Fruit fly (Drosophila melanogaster) whole organism, embryonic: ENCODE data around the gene Ubi-p63E.

Source experiments
- Aef1 ChIP-seq: fragments of 200-800 bp; sonication (Bioruptor generic); IDR thresholded peaks from 3 replicates; pipeline ENCODE4 v1.3.6; 2022; ENCODE audit warnings: missing biosample characterization, missing genetic modification characterization
- Atf-2 ChIP-seq: fragments of 200-800 bp; sonication (Bioruptor generic); optimal IDR thresholded peaks from 2 replicates; lab custom pipeline; 2016; ENCODE audit warnings: missing biosample characterization, missing genetic modification characterization
- B-H2 ChIP-seq: fragments of 200-800 bp; sonication (Bioruptor generic); optimal IDR thresholded peaks from 2 replicates; lab custom pipeline; 2018; ENCODE audit warnings: missing biosample characterization, mild to moderate bottlenecking, missing genetic modification characterization
- Blimp-1 ChIP-seq: fragments of 200-800 bp; sonication (Bioruptor generic); optimal IDR thresholded peaks from 3 replicates; lab custom pipeline; 2018; ENCODE audit warnings: missing biosample characterization, missing genetic modification characterization, mild to moderate bottlenecking, moderate library complexity, missing genetic modification reagents
- CG10431 ChIP-seq: fragments of 200-800 bp; sonication (Bioruptor generic); optimal IDR thresholded peaks from 3 replicates; lab custom pipeline; 2018; ENCODE audit warnings: missing biosample characterization, mild to moderate bottlenecking, missing genetic modification characterization
- CG10543 ChIP-seq: fragments of 200-800 bp; sonication (Bioruptor generic); optimal IDR thresholded peaks from 3 replicates; lab custom pipeline; 2017; ENCODE audit warnings: missing biosample characterization, mild to moderate bottlenecking, missing genetic modification characterization, moderate library complexity
- CG11560 ChIP-seq: fragments of 200-800 bp; sonication (Bioruptor generic); IDR thresholded peaks from 3 replicates; pipeline ENCODE4 v1.3.6; 2022; ENCODE audit warnings: missing biosample characterization, missing genetic modification characterization
- CG1233 ChIP-seq: fragments of 200-800 bp; sonication (Bioruptor generic); optimal IDR thresholded peaks from 4 replicates; lab custom pipeline; 2018; ENCODE audit warnings: missing biosample characterization, mild to moderate bottlenecking, missing genetic modification characterization
- CG14667 ChIP-seq: fragments of 200-800 bp; sonication (Bioruptor generic); IDR thresholded peaks from 2 replicates; pipeline ENCODE4 v1.3.6; 2022; ENCODE audit warnings: missing biosample characterization, missing genetic modification characterization
- CG14710 ChIP-seq: fragments of 200-800 bp; sonication (Bioruptor generic); optimal IDR thresholded peaks from 3 replicates; lab custom pipeline; 2019; ENCODE audit warnings: missing biosample characterization, mild to moderate bottlenecking, missing genetic modification characterization, moderate library complexity
- CG15479 ChIP-seq: fragments of 200-800 bp; sonication (Bioruptor generic); optimal IDR thresholded peaks from 3 replicates; lab custom pipeline; 2019; ENCODE audit warnings: missing biosample characterization, mild to moderate bottlenecking, missing genetic modification characterization, moderate library complexity
- CG1602 ChIP-seq: fragments of 200-800 bp; sonication (Bioruptor generic); optimal IDR thresholded peaks from 3 replicates; lab custom pipeline; 2016; ENCODE audit warnings: missing biosample characterization, missing genetic modification characterization
- CG18262 ChIP-seq: fragments of 200-800 bp; optimal IDR thresholded peaks from 3 replicates; lab custom pipeline; 2019; ENCODE audit warnings: missing biosample characterization, mild to moderate bottlenecking, missing genetic modification characterization, moderate library complexity
- CG2116 ChIP-seq: fragments of 200-800 bp; sonication (Bioruptor generic); optimal IDR thresholded peaks from 3 replicates; lab custom pipeline; 2018; ENCODE audit warnings: missing biosample characterization, mild to moderate bottlenecking, missing genetic modification characterization
- CG30431 ChIP-seq: fragments of 200-800 bp; sonication (Bioruptor generic); optimal IDR thresholded peaks from 2 replicates; lab custom pipeline; 2017; ENCODE audit warnings: missing biosample characterization, missing genetic modification characterization
- CG3726 ChIP-seq: fragments of 200-800 bp; sonication (Bioruptor generic); IDR thresholded peaks from 3 replicates; pipeline ENCODE4, ENCODE4 v1.3.6; 2022; ENCODE audit warnings: missing biosample characterization, missing genetic modification characterization
- CG5245 ChIP-seq: fragments of 200-800 bp; sonication (Bioruptor generic); optimal IDR thresholded peaks from 3 replicates; lab custom pipeline; 2016; ENCODE audit warnings: missing biosample characterization, missing genetic modification characterization
- CG6765 ChIP-seq: fragments of 200-800 bp; sonication (Bioruptor generic); optimal IDR thresholded peaks from 3 replicates; lab custom pipeline; 2017; ENCODE audit warnings: missing biosample characterization, mild to moderate bottlenecking, missing genetic modification characterization
- CG7271 ChIP-seq: fragments of 200-800 bp; sonication (Bioruptor generic); optimal IDR thresholded peaks from 2 replicates; lab custom pipeline; 2018; ENCODE audit warnings: missing biosample characterization, mild to moderate bottlenecking, missing genetic modification characterization, moderate library complexity
- CG9437 ChIP-seq: fragments of 200-800 bp; sonication (Bioruptor generic); optimal IDR thresholded peaks from 2 replicates; lab custom pipeline; 2018; ENCODE audit warnings: missing biosample characterization, mild to moderate bottlenecking, missing genetic modification characterization
- Camta ChIP-seq: fragments of 200-800 bp; sonication (Bioruptor generic); optimal IDR thresholded peaks from 2 replicates; lab custom pipeline; 2016; ENCODE audit warnings: missing biosample characterization, missing genetic modification characterization
- D19B ChIP-seq: fragments of 200-800 bp; sonication (Bioruptor generic); optimal IDR thresholded peaks from 2 replicates; lab custom pipeline; 2017; ENCODE audit warnings: missing biosample characterization, mild to moderate bottlenecking, missing genetic modification characterization
- Gug ChIP-seq: fragments of 200-800 bp; sonication (Bioruptor generic); IDR thresholded peaks from 4 replicates; pipeline ENCODE4 v1.3.6; 2022; ENCODE audit warnings: missing biosample characterization, missing genetic modification characterization
- Hr39 ChIP-seq: fragments of >200 bp; optimal IDR thresholded peaks from 2 replicates; lab custom pipeline; 2017
- Kr ChIP-seq: fragments of 200-800 bp; sonication (Bioruptor generic); optimal IDR thresholded peaks from 2 replicates; lab custom pipeline; 2017; ENCODE audit warnings: missing biosample characterization, mild to moderate bottlenecking, missing genetic modification characterization
- NC2β ChIP-seq: fragments of 200-800 bp; sonication (Bioruptor generic); optimal IDR thresholded peaks from 2 replicates; lab custom pipeline; 2016; ENCODE audit warnings: missing biosample characterization, missing genetic modification characterization
- Opbp ChIP-seq: fragments of 200-800 bp; sonication (Bioruptor generic); IDR thresholded peaks from 3 replicates; pipeline ENCODE4 v1.3.6; 2022; ENCODE audit warnings: missing biosample characterization, missing genetic modification characterization; ENCODE audit not compliant: partially characterized antibody
- Pdp1 ChIP-seq, 2 experiments: fragments of 200-800 bp; sonication (Bioruptor generic); optimal IDR thresholded peaks; 3 replicates each; lab custom pipeline; 2016; ENCODE audit warnings: missing biosample characterization in 2 of 2, missing genetic modification characterization in 2 of 2, mild to moderate bottlenecking in 1 of 2, moderate library complexity in 1 of 2
- Side ChIP-seq: fragments of 200-800 bp; sonication (Bioruptor generic); optimal IDR thresholded peaks from 2 replicates; lab custom pipeline; 2016; ENCODE audit warnings: missing biosample characterization, missing genetic modification characterization
- Six4 ChIP-seq: fragments of 200-800 bp; sonication (Bioruptor generic); optimal IDR thresholded peaks from 2 replicates; lab custom pipeline; 2016; ENCODE audit warnings: missing biosample characterization, missing genetic modification characterization
- Stat92E ChIP-seq, 3 experiments: fragments of >200 bp in 2 of 3; fragments of 200-800 bp in 1 of 3; sonication (Bioruptor generic) in 1 of 3; optimal IDR thresholded peaks; 2 replicates each; lab custom pipeline; 2017 to 2019; ENCODE audit warnings: missing biosample characterization in 3 of 3, missing genetic modification characterization in 3 of 3, mild to moderate bottlenecking in 1 of 3, moderate library complexity in 1 of 3
- Tbp ChIP-seq: fragments of >200 bp; optimal IDR thresholded peaks from 2 replicates; lab custom pipeline; 2018; ENCODE audit warnings: missing biosample characterization, missing genetic modification characterization
- ash1 ChIP-seq: fragments of 200-800 bp; sonication (Bioruptor generic); optimal IDR thresholded peaks from 2 replicates; lab custom pipeline; 2018; ENCODE audit warnings: missing biosample characterization, mild to moderate bottlenecking, missing genetic modification characterization
- bab2 ChIP-seq: fragments of 200-800 bp; sonication (Bioruptor generic); optimal IDR thresholded peaks from 2 replicates; lab custom pipeline; 2016; ENCODE audit warnings: missing biosample characterization, missing genetic modification characterization
- emc ChIP-seq: fragments of 200-800 bp; sonication (Bioruptor generic); optimal IDR thresholded peaks from 2 replicates; lab custom pipeline; 2016; ENCODE audit warnings: missing biosample characterization, missing genetic modification characterization
- eyg ChIP-seq: fragments of 200-800 bp; sonication (Bioruptor generic); optimal IDR thresholded peaks from 3 replicates; lab custom pipeline; 2016; ENCODE audit warnings: missing biosample characterization, missing genetic modification characterization
- gro ChIP-seq: fragments of 200-800 bp; sonication (Bioruptor generic); optimal IDR thresholded peaks from 2 replicates; lab custom pipeline; 2016; ENCODE audit warnings: missing biosample characterization, missing genetic modification characterization
- ham ChIP-seq: fragments of 200-800 bp; sonication (Bioruptor generic); IDR thresholded peaks from 2 replicates; pipeline ENCODE4 v1.3.6; 2022; ENCODE audit warnings: missing biosample characterization, missing genetic modification characterization
- jumu ChIP-seq: fragments of 200-800 bp; sonication (Bioruptor generic); optimal IDR thresholded peaks from 3 replicates; lab custom pipeline; 2016; ENCODE audit warnings: missing biosample characterization, missing genetic modification characterization
- kay ChIP-seq: fragments of 200-800 bp; sonication (Bioruptor generic); optimal IDR thresholded peaks from 2 replicates; lab custom pipeline; 2016; ENCODE audit warnings: missing biosample characterization, missing genetic modification characterization
- knrl ChIP-seq: fragments of 200-800 bp; sonication (Bioruptor generic); IDR thresholded peaks from 3 replicates; pipeline ENCODE4 v1.3.6; 2022; ENCODE audit warnings: missing biosample characterization, missing genetic modification characterization; ENCODE audit not compliant: partially characterized antibody
- nau ChIP-seq: fragments of 200-800 bp; sonication (Bioruptor generic); optimal IDR thresholded peaks from 3 replicates; lab custom pipeline; 2017; ENCODE audit warnings: missing biosample characterization, mild to moderate bottlenecking, missing genetic modification characterization, missing genetic modification reagents
- phol ChIP-seq: fragments of 200-800 bp; sonication (Bioruptor generic); optimal IDR thresholded peaks from 3 replicates; lab custom pipeline; 2018; ENCODE audit warnings: missing biosample characterization, mild to moderate bottlenecking, missing genetic modification characterization, moderate library complexity
- pum ChIP-seq: fragments of 200-800 bp; sonication (Bioruptor generic); optimal IDR thresholded peaks from 2 replicates; lab custom pipeline; 2016; ENCODE audit warnings: missing biosample characterization, missing genetic modification characterization
- rib ChIP-seq: fragments of 200-800 bp; sonication (Bioruptor generic); IDR thresholded peaks from 2 replicates; pipeline ENCODE4 v1.3.6; 2022; ENCODE audit warnings: missing biosample characterization, missing genetic modification characterization
- sc ChIP-seq, 3 experiments: fragments of >200 bp in 2 of 3; fragments of 200-800 bp in 1 of 3; sonication (Bioruptor generic) in 1 of 3; optimal IDR thresholded peaks; 2 replicates in 2 of 3; 3 replicates in 1 of 3; lab custom pipeline; 2017; ENCODE audit warnings: mild to moderate bottlenecking in 1 of 3, missing biosample characterization in 1 of 3, missing genetic modification characterization in 1 of 3, missing genetic modification reagents in 1 of 3
- sd ChIP-seq: fragments of 200-800 bp; sonication (Bioruptor generic); optimal IDR thresholded peaks from 3 replicates; lab custom pipeline; 2018; ENCODE audit warnings: missing biosample characterization, mild to moderate bottlenecking, missing genetic modification characterization, moderate library complexity
- tll ChIP-seq, 2 experiments: fragments of 200-800 bp in 1 of 2; fragments of >200 bp in 1 of 2; sonication (Bioruptor generic) in 1 of 2; optimal IDR thresholded peaks; 2 replicates each; lab custom pipeline; 2017 to 2019; ENCODE audit warnings: missing biosample characterization in 2 of 2, missing genetic modification characterization in 2 of 2, mild to moderate bottlenecking in 1 of 2, moderate library complexity in 1 of 2
- tna ChIP-seq: fragments of 200-800 bp; sonication (Bioruptor generic); IDR thresholded peaks from 2 replicates; pipeline ENCODE4 v1.3.6; 2022; ENCODE audit warnings: missing biosample characterization, missing genetic modification characterization; ENCODE audit not compliant: partially characterized antibody
- tx ChIP-seq: fragments of 200-800 bp; sonication (Bioruptor generic); optimal IDR thresholded peaks from 2 replicates; lab custom pipeline; 2016; ENCODE audit warnings: missing biosample characterization, missing genetic modification characterization
- zen ChIP-seq: fragments of 200-800 bp; sonication (Bioruptor generic); optimal IDR thresholded peaks from 3 replicates; lab custom pipeline; 2018; ENCODE audit warnings: missing biosample characterization, mild to moderate bottlenecking, missing genetic modification characterization, moderate library complexity

The Ubi-p63E gene

DNA sequence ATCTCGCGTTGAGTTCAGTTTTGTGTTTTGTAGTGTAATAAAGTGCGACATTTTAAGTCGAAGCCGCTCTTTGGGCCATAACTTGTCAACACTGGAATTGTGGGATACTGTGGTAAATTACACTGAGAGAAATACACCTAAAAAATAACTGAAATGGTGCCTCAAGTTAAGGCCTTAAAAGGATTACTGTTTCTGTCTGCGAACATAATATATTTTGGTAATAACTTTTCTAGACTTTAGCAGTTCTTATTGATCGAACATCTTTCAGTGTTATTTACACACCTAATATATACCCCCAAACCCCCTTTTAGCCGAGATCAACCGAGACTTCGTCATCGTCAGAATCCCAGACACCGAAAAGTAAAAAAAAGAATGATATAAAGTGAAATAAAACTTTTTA lies 51.1 kb downstream of the Ubi-p63E start (continued):
- no peak for TF ChIP-seq Hr39 (lab: Kevin White, UChicago)
- no peak for TF ChIP-seq Opbp (GFP tag; lab: Robert Waterston, UW)
- no peak for TF ChIP-seq sd (tag; lab: Kevin White, UChicago)
- TF ChIP-seq tx, result no peak
- TF ChIP-seq nau (GFP tag; lab: Kevin White, UChicago), result no peak
- TF ChIP-seq Side, result no peak
- TF ChIP-seq CG6765 (GFP tag; lab: Kevin White, UChicago), result no peak
- TF ChIP-seq Stat92E (GFP tag; optimal IDR thresholded peaks at IDR 0.05; lab: Kevin White, UChicago), result no peak
- TF ChIP-seq phol (tag; lab: Kevin White, UChicago), result peak; percentile 52
- TF ChIP-seq CG15479 (GFP tag; lab: Kevin White, UChicago), result no peak
- TF ChIP-seq knrl (GFP tag; lab: Robert Waterston, UW), result no peak
- no peak for TF ChIP-seq CG1602 (GFP tag; lab: Kevin White, UChicago)
- no peak for TF ChIP-seq CG3726 (GFP tag; lab: Robert Waterston, UW)
- no peak for TF ChIP-seq tna (GFP tag; lab: Robert Waterston, UW)
- no peak for TF ChIP-seq zen (tag; lab: Kevin White, UChicago)
- peak; percentile 2 for TF ChIP-seq pum (GFP tag; lab: Kevin White, UChicago)
- no peak for TF ChIP-seq rib
- no peak for TF ChIP-seq B-H2
- no peak for TF ChIP-seq sc (optimal IDR thresholded peaks at IDR 0.05; lab: Kevin White, UChicago)
- peak; percentile 1 for TF ChIP-seq sc (GFP tag; optimal IDR thresholded peaks at IDR 0.05; lab: Kevin White, UChicago)
- TF ChIP-seq CG14667 (GFP tag; lab: Robert Waterston, UW), result peak; percentile 33; the same call in 1 of the 2 replicates
- no peak for TF ChIP-seq Kr (GFP tag; lab: Kevin White, UChicago)
- no peak for TF ChIP-seq CG10431
- peak; percentile 68 for TF ChIP-seq CG18262 (tag; lab: Kevin White, UChicago)
- peak; percentile 0 for TF ChIP-seq Atf-2
- TF ChIP-seq jumu (GFP tag; lab: Kevin White, UChicago), result peak; percentile 11
- TF ChIP-seq eyg (GFP tag; lab: Kevin White, UChicago), result no peak
- TF ChIP-seq CG9437 (GFP tag; lab: Kevin White, UChicago), result no peak
- no peak for TF ChIP-seq CG11560
- no peak for TF ChIP-seq CG2116
- TF ChIP-seq tll (GFP tag; optimal IDR thresholded peaks at IDR 0.05; lab: Kevin White, UChicago), result no peak
- no peak for TF ChIP-seq emc (GFP tag; lab: Kevin White, UChicago)
- no peak for TF ChIP-seq ash1 (GFP tag; lab: Kevin White, UChicago)
- TF ChIP-seq Six4 (GFP tag; lab: Kevin White, UChicago), result peak; percentile 44
- TF ChIP-seq bab2 (GFP tag; lab: Kevin White, UChicago), result no peak
- 0 out of 4 replicates have a peak, but pooled peaks have one; percentile 11 for TF ChIP-seq Gug
- no peak for TF ChIP-seq Tbp (GFP tag; lab: Kevin White, UChicago)
- TF ChIP-seq Aef1 (GFP tag; lab: Robert Waterston, UW), result no peak
- peak; percentile 62 for TF ChIP-seq Blimp-1 (GFP tag; lab: Kevin White, UChicago)
- no peak for TF ChIP-seq gro (GFP tag; lab: Kevin White, UChicago)
- TF ChIP-seq CG10543 (GFP tag; lab: Kevin White, UChicago), result no peak
- no peak for TF ChIP-seq D19B (GFP tag; lab: Kevin White, UChicago)
- no peak for TF ChIP-seq CG1233 (GFP tag; lab: Kevin White, UChicago)
- TF ChIP-seq CG14710 (tag; lab: Kevin White, UChicago), result peak; percentile 40
- TF ChIP-seq CG30431 (GFP tag; lab: Kevin White, UChicago), result peak; percentile 0
- TF ChIP-seq Pdp1 (GFP tag; optimal IDR thresholded peaks at IDR 0.05; lab: Kevin White, UChicago), result peak; percentile 31 to 34
- no peak for TF ChIP-seq ham
- peak; percentile 18 for TF ChIP-seq CG5245 (GFP tag; lab: Kevin White, UChicago)
- TF ChIP-seq NC2β (GFP tag; lab: Kevin White, UChicago), result peak; percentile 13
- TF ChIP-seq CG7271, result no peak
- no peak for TF ChIP-seq Camta
- TF ChIP-seq kay, result no peak
